Fruit fly (Drosophila melanogaster) whole organism, adult: ENCODE measurements around the gene Lectin-galC1.

Source experiments
- CG12768 ChIP-seq: fragments of 200-800 bp; sonication (Bioruptor generic); optimal IDR thresholded peaks from 2 replicates; lab custom pipeline; 2017; ENCODE audit warnings: missing biosample characterization, missing genetic modification characterization, mild to moderate bottlenecking, moderate library complexity, missing genetic modification reagents
- CG7101 ChIP-seq: fragments of 200-800 bp; sonication (Bioruptor generic); optimal IDR thresholded peaks from 2 replicates; lab custom pipeline; 2018; ENCODE audit warnings: missing biosample characterization, mild to moderate bottlenecking, missing genetic modification characterization, moderate library complexity
- Mnt ChIP-seq: fragments of 200-800 bp; sonication (Bioruptor generic); optimal IDR thresholded peaks from 2 replicates; lab custom pipeline; 2016; ENCODE audit warnings: missing biosample characterization, mild to moderate bottlenecking, missing genetic modification characterization
- cic ChIP-seq: fragments of 200-800 bp; sonication (Bioruptor generic); optimal IDR thresholded peaks from 2 replicates; lab custom pipeline; 2017; ENCODE audit warnings: missing biosample characterization, mild to moderate bottlenecking, missing genetic modification characterization, moderate library complexity
- cnc ChIP-seq, 2 experiments: fragments of >200 bp; optimal IDR thresholded peaks; 2 replicates each; lab custom pipeline; 2017
- kay ChIP-seq: fragments of 200-800 bp; sonication (Bioruptor generic); peaks from one replicate; lab custom pipeline; 2016; ENCODE audit warnings: missing biosample characterization, missing genetic modification characterization, borderline replicate concordance
- tj ChIP-seq: fragments of 200-800 bp; sonication (Bioruptor generic); optimal IDR thresholded peaks from 3 replicates; lab custom pipeline; 2017; ENCODE audit warnings: missing biosample characterization, mild to moderate bottlenecking, missing genetic modification characterization, moderate library complexity

- TF ChIP-seq cnc (optimal IDR thresholded peaks at IDR 0.05; lab: Kevin White, UChicago) (no peak), CG7101 (tag; lab: Kevin White, UChicago) (no peak), kay (GFP tag; lab: Kevin White, UChicago) (no peak), tj (GFP tag; lab: Kevin White, UChicago) (no peak), Mnt (GFP tag; lab: Kevin White, UChicago) (no peak), CG12768 (no peak), cic (no peak)
Observed at dm6 chr2L:19377129-19378083, 39.8 kb upstream of the Lectin-galC1 start.
